Fruit fly (Drosophila melanogaster): ENCODE results near the gene Hsp67Bc.

The Hsp67Bc gene

dm6 chr3L:9398435-9398981 is 26.2 kb upstream of the Hsp67Bc start (continued):
- TF ChIP-seq hkb (optimal IDR thresholded peaks at IDR 0.05) = no peak
- no peak for TF ChIP-seq hkb (GFP tag; IDR thresholded peaks at IDR 0.05)
- TF ChIP-seq CG17385 (GFP tag; optimal IDR thresholded peaks at IDR 0.05) = no peak
- TF ChIP-seq mld (GFP tag; IDR thresholded peaks at IDR 0.05; ENCODE audit: partially characterized antibody) = no peak
- no peak for TF ChIP-seq Asciz (GFP tag; optimal IDR thresholded peaks at IDR 0.05)
- TF ChIP-seq luna (GFP tag; optimal IDR thresholded peaks at IDR 0.05) = no peak
- no peak for TF ChIP-seq ara (GFP tag; IDR thresholded peaks at IDR 0.05)
- TF ChIP-seq sob (GFP tag; IDR thresholded peaks at IDR 0.05) = no peak
- no peak for TF ChIP-seq CG8924 (tag; optimal IDR thresholded peaks at IDR 0.05)
- TF ChIP-seq knrl (GFP tag; IDR thresholded peaks at IDR 0.05; ENCODE audit: partially characterized antibody) = no peak
- TF ChIP-seq danr (GFP tag; IDR thresholded peaks at IDR 0.05) = no peak
- no peak for TF ChIP-seq Fer2 (tag; optimal IDR thresholded peaks at IDR 0.05)
- TF ChIP-seq Ptx1 (GFP tag; IDR thresholded peaks at IDR 0.05) = no peak
- TF ChIP-seq ci (GFP tag; IDR thresholded peaks at IDR 0.05) = peak; percentile 54; the same call in 2 of the 3 replicates
- no peak for TF ChIP-seq gcm2 (GFP tag; optimal IDR thresholded peaks at IDR 0.05)
- no peak for TF ChIP-seq CG4730 (GFP tag; IDR thresholded peaks at IDR 0.05)
- TF ChIP-seq Hand (GFP tag; optimal IDR thresholded peaks at IDR 0.05) = no peak
- peak; percentile 37; the same call in 1 of the 2 replicates for TF ChIP-seq lmd (GFP tag; IDR thresholded peaks at IDR 0.05)
- TF ChIP-seq CG31388 (GFP tag; optimal IDR thresholded peaks at IDR 0.05) = no peak
- TF ChIP-seq Dip2 (GFP tag; IDR thresholded peaks at IDR 0.05) = no peak
- no peak for TF ChIP-seq CG1529 (GFP tag; optimal IDR thresholded peaks at IDR 0.05)
- 0 out of 3 replicates have a peak, but pooled peaks have one; percentile 45 for TF ChIP-seq CG2199 (GFP tag; IDR thresholded peaks at IDR 0.05)
- no peak for TF ChIP-seq fd3F (GFP tag; optimal IDR thresholded peaks at IDR 0.05)
- TF ChIP-seq CG3281 (GFP tag; optimal IDR thresholded peaks at IDR 0.05) = no peak
- no peak for TF ChIP-seq Adf1 (GFP tag; IDR thresholded peaks at IDR 0.05)
- peak; percentile 9 for TF ChIP-seq dmrt99B (tag; optimal IDR thresholded peaks at IDR 0.05)
- peak; percentile 30 for TF ChIP-seq sug (tag; optimal IDR thresholded peaks at IDR 0.05)
- no peak for TF ChIP-seq CG4617 (GFP tag; optimal IDR thresholded peaks at IDR 0.05; ENCODE audit: borderline replicate concordance)
- TF ChIP-seq CG8089 (GFP tag; optimal IDR thresholded peaks at IDR 0.05) = no peak
- no peak for TF ChIP-seq ab (GFP tag; optimal IDR thresholded peaks at IDR 0.05)
- no peak for TF ChIP-seq klu (GFP tag; IDR thresholded peaks at IDR 0.05)
- TF ChIP-seq CG2120 (GFP tag; optimal IDR thresholded peaks at IDR 0.05) = no peak
- peak; percentile 35 for TF ChIP-seq CG1603 (tag; optimal IDR thresholded peaks at IDR 0.05)
- no peak for TF ChIP-seq gcm (GFP tag; optimal IDR thresholded peaks at IDR 0.05)
- TF ChIP-seq CG6689 (GFP tag; IDR thresholded peaks at IDR 0.05) = no peak
- TF ChIP-seq pros (GFP tag; optimal IDR thresholded peaks at IDR 0.05) = no peak
- TF ChIP-seq Max (GFP tag; optimal IDR thresholded peaks at IDR 0.05) = no peak
- TF ChIP-seq stc (GFP tag; IDR thresholded peaks at IDR 0.05) = no peak
- TF ChIP-seq nmo (GFP tag; optimal IDR thresholded peaks at IDR 0.05) = no peak
- no peak for TF ChIP-seq nom (GFP tag; optimal IDR thresholded peaks at IDR 0.05)
- TF ChIP-seq H15 (GFP tag; IDR thresholded peaks at IDR 0.05) = 0 out of 3 replicates have a peak, but pooled peaks have one; percentile 41
- no peak for TF ChIP-seq lbe (GFP tag; optimal IDR thresholded peaks at IDR 0.05)
- TF ChIP-seq slou (GFP tag; optimal IDR thresholded peaks at IDR 0.05) = no peak
- no peak for TF ChIP-seq chn (GFP tag; optimal IDR thresholded peaks at IDR 0.05)
- peak; percentile 0 for TF ChIP-seq CG18262 (tag; optimal IDR thresholded peaks at IDR 0.05)
- TF ChIP-seq CG16813 (GFP tag; IDR thresholded peaks at IDR 0.05; ENCODE audit: partially characterized antibody) = no peak
- no peak for TF ChIP-seq CG17361 (GFP tag; IDR thresholded peaks at IDR 0.05)
- no peak for TF ChIP-seq Oaz (GFP tag; IDR thresholded peaks at IDR 0.05)
- TF ChIP-seq CG15601 (tag; optimal IDR thresholded peaks at IDR 0.05) = no peak
- peak; percentile 14 for TF ChIP-seq CG11504 (tag; optimal IDR thresholded peaks at IDR 0.05)
- no peak for TF ChIP-seq CG4360 (GFP tag; IDR thresholded peaks at IDR 0.05)
- peak; percentile 42; the same call in 1 of the 2 replicates for TF ChIP-seq Drgx (GFP tag; IDR thresholded peaks at IDR 0.05)

Data from whole organism, embryonic.